Fruit fly (Drosophila melanogaster): ENCODE measurements around the gene CG7102.

Gene CG7102

dm6 chr2L:7926288-7927061 is 39.2 kb upstream of the CG7102 start (continued):
- TF ChIP-seq Gug (GFP tag; IDR thresholded peaks at IDR 0.05) (0 out of 4 replicates have a peak, but pooled peaks have one; percentile 9), CG15696 (tag; optimal IDR thresholded peaks at IDR 0.05) (no peak), bigmax (GFP tag; optimal IDR thresholded peaks at IDR 0.05) (no peak), jing (GFP tag; optimal IDR thresholded peaks at IDR 0.05) (no peak), CG17359 (tag; optimal IDR thresholded peaks at IDR 0.05) (peak; percentile 68), CG42726 (GFP tag; IDR thresholded peaks at IDR 0.05; ENCODE audit: partially characterized antibody) (no peak), CG8765 (GFP tag; IDR thresholded peaks at IDR 0.05) (no peak), CG5953 (GFP tag; IDR thresholded peaks at IDR 0.05) (no peak), HHEX (GFP tag; optimal IDR thresholded peaks at IDR 0.05) (no peak), CG11695 (GFP tag; IDR thresholded peaks at IDR 0.05) (no peak), CG30431 (GFP tag; optimal IDR thresholded peaks at IDR 0.05) (no peak), CG1647 (GFP tag; optimal IDR thresholded peaks at IDR 0.05) (no peak), usp (GFP tag; optimal IDR thresholded peaks at IDR 0.05) (no peak), Poxn (GFP tag; IDR thresholded peaks at IDR 0.05) (no peak), Asciz (GFP tag; optimal IDR thresholded peaks at IDR 0.05) (no peak), C15 (GFP tag; IDR thresholded peaks at IDR 0.05) (no peak), CG4282 (GFP tag; optimal IDR thresholded peaks at IDR 0.05) (no peak), Sox100B (GFP tag; optimal IDR thresholded peaks at IDR 0.05) (no peak), E2f1 (GFP tag; IDR thresholded peaks at IDR 0.05) (no peak), CG18011 (GFP tag; optimal IDR thresholded peaks at IDR 0.05) (no peak), tll (GFP tag; optimal IDR thresholded peaks at IDR 0.05) (no peak), al (GFP tag; IDR thresholded peaks at IDR 0.05) (no peak), Scr (GFP tag; IDR thresholded peaks at IDR 0.05; ENCODE audit: partially characterized antibody) (no peak), CG9932 (GFP tag; IDR thresholded peaks at IDR 0.05) (0 out of 2 replicates have a peak, but pooled peaks have one; percentile 24), bab2 (GFP tag; optimal IDR thresholded peaks at IDR 0.05) (no peak), CG1832 (GFP tag; optimal IDR thresholded peaks at IDR 0.05) (no peak), NC2β (GFP tag; optimal IDR thresholded peaks at IDR 0.05) (no peak), pho (GFP tag; optimal IDR thresholded peaks at IDR 0.05) (no peak), lab (GFP tag; optimal IDR thresholded peaks at IDR 0.05) (peak; percentile 13), CG14965 (GFP tag; optimal IDR thresholded peaks at IDR 0.05; ENCODE audit: borderline replicate concordance) (no peak), ato (GFP tag; IDR thresholded peaks at IDR 0.05; ENCODE audit: partially characterized antibody) (no peak), CG1024 (GFP tag; IDR thresholded peaks at IDR 0.05) (no peak), nau (GFP tag; optimal IDR thresholded peaks at IDR 0.05) (no peak), CG11723 (GFP tag; optimal IDR thresholded peaks at IDR 0.05) (no peak), shn (GFP tag; optimal IDR thresholded peaks at IDR 0.05) (no peak), CG14441 (GFP tag; IDR thresholded peaks at IDR 0.05) (no peak), ssp (GFP tag; IDR thresholded peaks at IDR 0.05) (no peak), CG4854 (GFP tag; optimal IDR thresholded peaks at IDR 0.05) (no peak), CG4404 (GFP tag; IDR thresholded peaks at IDR 0.05) (no peak), CG10267 (tag; optimal IDR thresholded peaks at IDR 0.05) (no peak), gcm2 (GFP tag; optimal IDR thresholded peaks at IDR 0.05) (no peak), CG7556 (GFP tag; optimal IDR thresholded peaks at IDR 0.05) (no peak), CG9817 (tag; optimal IDR thresholded peaks at IDR 0.05) (no peak), CG11696 (GFP tag; IDR thresholded peaks at IDR 0.05) (no peak), CG11456 (GFP tag; IDR thresholded peaks at IDR 0.05) (no peak), hth (optimal IDR thresholded peaks at IDR 0.05) (no peak), Opbp (GFP tag; IDR thresholded peaks at IDR 0.05; ENCODE audit: partially characterized antibody) (no peak), CG9437 (GFP tag; optimal IDR thresholded peaks at IDR 0.05) (no peak), ERR (GFP tag; optimal IDR thresholded peaks at IDR 0.05) (peak; percentile 12), NK7.1 (GFP tag; optimal IDR thresholded peaks at IDR 0.05) (no peak)
